Fruit fly (Drosophila melanogaster): ENCODE measurements around the gene CG43915.

CG43915 gene

DNA sequence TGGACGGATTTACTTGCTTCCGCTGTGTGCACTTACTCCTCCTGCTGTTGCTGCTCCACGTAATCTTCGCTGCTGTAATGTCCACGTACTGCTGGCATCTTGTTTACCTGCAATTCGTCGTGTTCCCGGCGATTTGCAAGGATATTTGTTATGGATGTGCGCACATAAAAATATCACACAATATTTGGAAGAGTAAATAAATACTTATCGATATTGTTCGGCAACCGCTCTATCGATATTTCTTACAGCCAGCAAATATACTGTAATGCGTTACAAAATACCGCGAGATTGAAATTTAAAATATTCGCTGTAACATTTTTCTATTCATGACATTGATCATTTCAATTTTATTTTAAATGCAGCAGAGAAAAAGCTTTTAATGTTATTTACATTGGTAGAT lies 34.9 kb upstream of the CG43915 start, which contains the start of gene CG10866:
CG10866 (minus strand) TSS at position 187 of the 400 bp plus-strand sequence.
- TF ChIP-seq CTCF (optimal IDR thresholded peaks at IDR 0.05) (no peak), CG8478 (optimal IDR thresholded peaks at IDR 0.05) (no peak)

DNA sequence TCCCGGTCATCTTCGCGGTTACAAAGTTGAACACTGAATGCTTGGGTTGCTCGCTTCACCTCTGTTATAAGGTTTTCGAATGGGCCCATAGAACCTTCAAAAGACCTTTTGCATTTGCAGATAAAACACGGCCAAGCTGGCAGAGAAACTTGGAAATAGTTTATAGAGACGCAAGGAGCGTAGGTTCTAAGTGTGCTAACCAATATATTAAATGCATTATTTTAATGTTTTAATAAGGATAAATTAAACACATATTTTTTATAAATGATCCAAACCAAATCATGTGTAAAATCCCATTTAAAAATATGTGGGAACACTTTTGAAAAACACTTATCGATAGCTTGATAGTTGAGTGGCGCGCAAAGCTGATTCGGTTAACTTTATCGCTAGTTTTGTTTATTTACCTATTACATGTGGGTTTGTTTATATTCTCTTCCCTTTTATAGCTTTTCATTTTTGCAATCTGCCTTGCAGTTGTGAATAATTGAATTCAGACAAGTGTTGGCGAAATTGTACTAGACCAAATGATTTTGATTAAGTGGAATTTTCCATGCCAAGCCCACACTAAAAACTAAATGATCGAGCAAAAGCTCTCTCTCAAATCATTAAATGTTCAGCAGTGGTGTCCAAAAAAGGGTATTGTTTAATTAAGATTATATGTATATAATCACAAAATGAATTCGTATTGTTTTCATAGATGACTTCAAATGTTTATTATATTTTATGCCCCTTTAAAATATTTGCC lies 32.5 kb upstream of the CG43915 start, which contains the start of gene CG12766:
CG12766 (minus strand) TSS at position 51 of the 745 bp plus-strand sequence.
- TF ChIP-seq CTCF (optimal IDR thresholded peaks at IDR 0.05) (no peak), CG8478 (optimal IDR thresholded peaks at IDR 0.05) (no peak)

DNA sequence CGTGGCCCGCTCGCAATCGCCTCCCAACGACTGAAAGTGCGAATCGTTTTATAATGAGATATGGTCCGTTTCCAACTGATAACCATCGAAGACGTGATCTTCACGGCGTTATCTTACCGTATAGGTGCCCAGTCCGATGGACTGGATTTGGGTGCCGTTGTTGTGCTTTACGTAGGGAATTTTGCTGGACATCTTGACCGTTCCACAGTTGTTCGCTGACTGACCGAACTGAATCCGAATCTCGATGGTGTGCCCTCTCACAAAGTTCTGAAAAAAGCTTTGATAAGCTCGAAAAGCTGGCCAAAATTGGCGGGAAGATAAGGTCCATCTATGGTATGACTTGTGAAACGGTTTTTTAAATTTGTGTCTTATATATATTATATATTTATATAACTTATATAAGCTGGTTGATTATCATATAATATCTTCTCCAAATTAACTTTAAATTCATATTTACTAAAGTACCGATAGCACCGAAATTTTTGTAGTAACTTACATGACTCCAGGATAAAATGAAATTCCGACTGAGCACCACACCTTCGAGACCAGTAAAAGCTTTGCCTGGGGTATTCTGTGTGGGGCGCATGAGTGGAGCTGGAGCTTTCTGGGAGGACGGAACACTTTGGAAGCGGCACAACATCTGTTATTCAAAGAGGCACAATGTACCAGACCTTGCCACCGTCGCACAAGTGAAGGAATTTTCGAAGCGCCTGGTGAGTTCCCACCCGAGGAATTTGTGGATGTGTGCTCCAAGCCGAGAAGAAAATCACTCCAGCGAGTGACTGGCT lies 30.3 kb upstream of the CG43915 start, which contains the start of the genes CG10863 and CG14982:
CG10863 (minus strand) TSS at position 225 of the 788 bp plus-strand sequence.
CG14982 (plus strand) TSS at position 470 of the 788 bp plus-strand sequence.
- TF ChIP-seq CG8478 (optimal IDR thresholded peaks at IDR 0.05), result no peak
- no peak for TF ChIP-seq CTCF (optimal IDR thresholded peaks at IDR 0.05)

DNA sequence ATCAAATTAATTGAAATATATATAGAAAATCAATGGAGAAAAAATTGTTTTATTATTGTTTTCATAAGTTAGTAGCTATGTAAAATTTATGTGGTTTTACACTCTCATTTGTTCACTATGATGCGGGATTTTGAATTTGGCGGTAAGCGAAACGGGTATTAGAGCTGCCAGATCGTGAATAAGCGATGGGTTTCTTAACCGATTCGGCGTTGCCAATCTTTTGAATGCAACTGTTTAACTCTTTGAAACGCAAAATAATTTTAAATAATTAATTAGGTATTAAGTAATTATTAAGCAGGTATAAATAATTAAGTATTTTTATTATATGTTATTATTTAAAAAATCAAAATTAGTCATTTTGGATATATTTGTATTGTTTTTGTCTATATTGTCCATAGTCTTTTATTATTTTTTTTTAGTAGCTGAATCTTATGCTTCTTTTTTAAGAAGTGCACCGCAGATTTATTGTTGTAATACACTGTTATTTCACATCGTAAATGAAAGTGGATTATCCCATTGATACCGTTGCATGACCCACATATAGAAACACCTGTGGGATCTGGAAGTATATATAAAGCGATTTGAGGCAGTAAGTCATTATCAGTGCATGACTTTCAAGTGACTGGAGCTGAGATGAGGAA lies 25.3 kb upstream of the CG43915 start, which contains the start of gene CG10853:
CG10853 (plus strand) TSS at position 591 of the 641 bp plus-strand sequence.
- TF ChIP-seq CTCF (optimal IDR thresholded peaks at IDR 0.05), result no peak
- TF ChIP-seq CG8478 (optimal IDR thresholded peaks at IDR 0.05), result no peak

DNA sequence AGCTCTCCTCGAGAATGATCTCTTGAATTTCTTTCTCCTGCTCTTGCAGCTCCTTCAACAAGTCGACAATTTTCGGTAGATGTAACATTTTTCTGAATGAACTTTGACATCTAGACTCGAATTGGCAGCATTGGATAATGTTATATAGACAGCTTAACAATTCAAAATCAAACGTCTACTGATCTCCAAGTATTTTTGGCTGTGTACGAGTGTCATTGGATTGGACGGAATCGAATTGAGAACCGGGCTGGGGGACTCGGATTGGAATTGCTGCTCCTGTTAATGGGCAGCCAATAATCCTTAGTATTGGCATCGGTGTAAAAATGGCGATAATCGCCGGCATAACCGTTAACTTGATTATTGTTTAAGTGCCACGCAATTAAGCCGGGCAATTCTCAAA lies 23.5 kb upstream of the CG43915 start, which contains the start of gene CG14983:
CG14983 (minus strand) TSS at position 101 of the 400 bp plus-strand sequence.
- no peak for TF ChIP-seq CTCF (optimal IDR thresholded peaks at IDR 0.05)
- no peak for TF ChIP-seq CG8478 (optimal IDR thresholded peaks at IDR 0.05)

DNA sequence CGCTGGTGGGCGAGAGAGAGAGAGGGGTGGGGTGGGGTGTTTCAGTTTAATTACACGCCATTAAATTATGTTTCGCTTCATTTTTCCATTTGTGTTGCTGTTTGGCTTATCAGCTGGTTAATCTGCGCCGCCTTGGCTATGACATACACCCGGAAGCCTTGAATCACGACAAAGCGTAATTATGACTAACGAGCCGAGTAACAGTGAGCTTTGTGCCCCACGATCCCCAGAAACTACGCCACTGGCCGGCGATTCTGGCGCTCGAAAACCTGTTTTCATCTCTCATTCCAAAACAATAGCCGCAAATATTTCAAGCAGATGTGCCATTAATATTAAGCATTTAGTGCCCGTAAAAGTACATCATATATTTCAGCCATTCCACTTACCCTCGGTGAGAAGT lies 20.8 kb upstream of the CG43915 start:
- TF ChIP-seq CG8478 (optimal IDR thresholded peaks at IDR 0.05) (no peak), CTCF (optimal IDR thresholded peaks at IDR 0.05) (no peak)

DNA sequence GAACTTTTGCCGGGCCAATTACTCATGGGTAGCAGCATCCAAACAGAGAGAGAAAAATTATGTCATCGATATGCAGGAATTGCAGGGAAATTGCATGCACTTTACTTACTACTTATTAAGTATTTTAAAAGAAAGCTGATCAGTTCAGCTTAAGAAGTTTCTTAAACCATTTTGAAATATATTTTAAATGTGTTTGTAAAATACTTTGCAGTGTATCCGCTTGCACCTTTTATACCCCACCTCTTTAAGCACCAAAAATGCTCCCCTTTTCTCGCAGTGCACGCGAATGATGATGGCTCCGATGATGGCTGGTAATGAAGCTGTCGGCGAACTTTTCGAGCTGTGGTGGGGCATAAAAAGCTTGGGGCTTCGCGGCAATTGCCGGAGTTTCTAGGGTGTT lies 20.2 kb upstream of the CG43915 start, which contains the start of gene CG14984:
CG14984 (minus strand) TSS at position 83 of the 400 bp plus-strand sequence.
- TF ChIP-seq CG8478 (optimal IDR thresholded peaks at IDR 0.05) (no peak), CTCF (optimal IDR thresholded peaks at IDR 0.05) (no peak)

DNA sequence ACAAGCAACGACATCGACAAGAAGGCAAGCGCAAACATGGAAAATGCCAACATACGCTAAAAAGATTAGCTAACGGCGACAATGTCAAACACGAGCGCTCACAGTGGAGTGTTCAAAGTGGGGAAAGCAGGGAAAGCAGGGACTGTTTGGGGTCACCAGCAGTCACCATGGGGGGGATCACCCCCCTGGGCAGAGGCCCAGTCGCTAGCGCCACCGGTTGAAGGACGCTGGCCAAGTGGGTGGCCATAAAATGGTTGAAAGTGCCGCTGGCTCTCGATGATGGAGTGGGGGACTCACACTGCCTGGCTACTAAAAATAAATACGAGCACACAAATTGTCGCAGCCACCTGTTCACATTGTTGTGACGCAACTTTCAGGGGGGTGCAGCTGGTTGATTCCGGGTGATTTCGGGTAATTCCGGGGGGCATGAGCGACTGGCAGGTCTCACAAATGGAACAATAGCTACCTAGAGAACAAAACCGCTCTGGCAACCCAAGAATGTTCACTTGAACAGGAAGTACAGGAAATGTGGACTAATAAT lies 11.8 kb upstream of the CG43915 start:
- TF ChIP-seq CTCF (optimal IDR thresholded peaks at IDR 0.05), result no peak
- no peak for TF ChIP-seq CG8478 (optimal IDR thresholded peaks at IDR 0.05)

DNA sequence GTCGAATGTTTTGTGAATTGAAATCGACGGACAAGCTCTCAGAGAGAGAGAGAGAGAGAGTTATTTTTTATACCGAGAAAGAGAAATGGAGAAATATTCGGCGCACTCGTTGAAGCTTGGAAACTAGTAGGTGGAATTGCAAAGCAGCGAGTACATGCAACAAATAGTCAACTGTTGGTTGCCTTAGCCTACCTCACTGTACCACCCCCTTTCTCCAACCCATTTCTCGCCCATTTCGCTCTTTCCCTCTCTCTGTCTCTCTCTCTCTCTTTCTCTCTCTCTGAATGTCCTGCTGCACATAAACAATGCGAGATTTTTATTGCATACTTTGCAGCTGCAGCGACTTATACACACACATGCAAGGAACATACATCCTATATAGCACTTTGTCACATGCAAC lies 8.7 kb upstream of the CG43915 start:
- no peak for TF ChIP-seq CG8478 (optimal IDR thresholded peaks at IDR 0.05)
- TF ChIP-seq CTCF (optimal IDR thresholded peaks at IDR 0.05), result no peak

DNA sequence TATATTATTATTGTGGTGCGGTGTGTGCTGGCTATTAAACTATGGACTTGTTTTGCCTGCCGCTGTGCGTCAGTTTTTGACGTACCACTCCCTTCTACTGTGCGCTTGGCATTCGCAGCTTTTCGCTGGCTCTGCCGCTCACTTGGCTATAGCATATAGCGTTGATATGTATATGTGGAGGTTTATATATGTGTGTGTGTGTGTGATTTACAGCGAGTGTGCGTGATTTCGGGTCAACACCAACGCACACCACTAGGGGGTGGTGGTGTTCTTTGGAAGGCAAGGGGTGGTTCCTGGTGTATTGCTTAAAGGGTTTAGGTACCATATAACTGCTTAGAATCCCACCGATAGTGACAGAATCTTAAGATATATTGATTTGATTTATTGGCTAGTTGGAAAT lies 8.0 kb upstream of the CG43915 start, which contains the start of gene CG12605:
CG12605 (minus strand) TSS at position 101 of the 400 bp plus-strand sequence.
- TF ChIP-seq CG8478 (optimal IDR thresholded peaks at IDR 0.05) (no peak), CTCF (optimal IDR thresholded peaks at IDR 0.05) (no peak)

DNA sequence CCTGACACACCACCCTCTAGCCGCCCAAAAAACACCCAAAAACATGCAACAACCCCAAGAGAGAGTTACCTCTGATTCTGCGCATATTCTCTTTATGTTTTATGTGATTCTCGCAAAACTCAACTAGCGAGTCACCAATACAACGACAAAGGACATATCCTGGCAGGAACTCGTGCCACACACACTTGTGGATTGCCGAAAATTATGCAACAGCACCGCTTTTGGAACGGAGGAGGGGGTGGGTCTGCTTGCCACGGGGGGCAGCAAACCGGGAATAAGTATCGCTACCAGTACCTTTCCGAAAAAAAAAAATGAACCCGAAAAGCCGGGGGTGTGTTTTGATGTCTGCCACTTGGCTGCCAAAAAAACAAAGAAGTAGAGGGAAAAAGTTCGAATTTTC lies 7.6 kb upstream of the CG43915 start:
- TF ChIP-seq CTCF (optimal IDR thresholded peaks at IDR 0.05) (no peak), CG8478 (optimal IDR thresholded peaks at IDR 0.05) (no peak)

DNA sequence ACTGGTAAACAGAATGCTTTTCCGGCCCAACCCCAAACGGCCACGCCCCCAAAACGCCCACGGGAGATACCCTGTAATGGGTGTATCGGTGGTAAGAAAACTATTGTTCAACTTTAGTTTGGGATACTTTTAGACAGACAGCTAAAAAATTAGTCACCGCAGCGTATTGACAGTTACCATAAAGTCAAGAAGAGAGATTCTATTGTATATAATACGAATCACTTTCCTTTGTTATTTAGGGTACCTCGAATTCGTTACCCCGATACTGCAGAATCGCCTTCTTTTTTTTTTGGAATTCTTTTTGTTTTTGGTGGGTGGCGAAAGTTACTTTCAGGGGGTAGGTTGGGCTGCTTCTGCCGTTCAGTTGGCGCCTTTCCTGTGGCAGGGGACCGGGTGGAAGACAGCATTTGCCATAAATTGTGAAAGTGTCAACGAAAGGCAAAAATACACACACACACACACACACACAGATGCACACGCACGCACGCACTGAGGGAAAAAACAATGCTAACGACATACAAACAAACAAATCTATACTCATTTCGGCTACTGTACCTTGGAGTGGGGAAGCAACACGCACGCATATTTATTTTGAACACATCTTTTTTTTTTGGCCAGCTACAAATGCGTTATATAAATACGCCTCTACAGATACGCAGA lies 2.2 kb upstream of the CG43915 start:
- no peak for TF ChIP-seq CTCF (optimal IDR thresholded peaks at IDR 0.05)
- no peak for TF ChIP-seq CG8478 (optimal IDR thresholded peaks at IDR 0.05)

DNA sequence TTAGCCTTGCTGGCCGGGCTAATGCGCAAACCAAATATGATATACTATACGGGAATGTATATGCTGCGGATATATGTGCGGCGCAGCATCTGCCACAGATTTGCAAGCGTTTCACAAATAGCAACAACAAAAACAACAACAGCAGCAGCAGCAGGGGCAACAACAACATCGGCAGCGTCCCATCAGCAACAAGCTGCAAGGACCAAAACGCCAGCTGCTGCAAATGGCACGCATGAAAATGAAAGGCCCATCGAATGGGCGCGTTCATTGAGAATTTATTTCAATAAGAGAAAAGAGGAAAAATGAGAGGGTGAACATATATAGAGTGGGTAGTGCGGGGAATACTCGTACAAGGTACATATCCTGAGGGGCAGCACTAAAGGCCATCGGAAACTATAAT lies 3.7 kb downstream of the CG43915 start:
- TF ChIP-seq CTCF (optimal IDR thresholded peaks at IDR 0.05) (no peak), CG8478 (optimal IDR thresholded peaks at IDR 0.05) (no peak)

Data from S2 (cell line).